Fruit fly (Drosophila melanogaster) whole organism, embryonic: Measurements from ENCODE around the gene Trhn.

ENCODE experiments used
- Abd-B ChIP-seq: fragments of 200-800 bp; sonication (Bioruptor generic); optimal IDR thresholded peaks from 2 replicates; lab custom pipeline; 2018; ENCODE audit warnings: missing biosample characterization, mild to moderate bottlenecking, missing genetic modification characterization, moderate library complexity
- Atf3 ChIP-seq: fragments of 200-800 bp; sonication (Bioruptor generic); optimal IDR thresholded peaks from 3 replicates; lab custom pipeline; 2016; ENCODE audit warnings: missing biosample characterization, missing genetic modification characterization
- Atf6 ChIP-seq: fragments of 200-800 bp; sonication (Bioruptor generic); IDR thresholded peaks from 2 replicates; pipeline ENCODE4 v1.3.6; 2022; ENCODE audit warnings: missing biosample characterization, missing genetic modification characterization
- CG10267 ChIP-seq: fragments of 200-800 bp; sonication (Bioruptor generic); optimal IDR thresholded peaks from 2 replicates; lab custom pipeline; 2018; ENCODE audit warnings: missing biosample characterization, mild to moderate bottlenecking, missing genetic modification characterization, moderate library complexity
- CG11398 ChIP-seq: fragments of 200-800 bp; sonication (Bioruptor generic); optimal IDR thresholded peaks from 2 replicates; lab custom pipeline; 2016; ENCODE audit warnings: missing biosample characterization, missing genetic modification characterization
- CG12236 ChIP-seq: fragments of 200-800 bp; sonication (Bioruptor generic); optimal IDR thresholded peaks from 2 replicates; lab custom pipeline; 2016; ENCODE audit warnings: missing biosample characterization, missing genetic modification characterization
- CG12769 ChIP-seq: fragments of 200-800 bp; sonication (Bioruptor generic); optimal IDR thresholded peaks from 2 replicates; lab custom pipeline; 2019; ENCODE audit warnings: missing biosample characterization, mild to moderate bottlenecking, missing genetic modification characterization, moderate library complexity
- CG13775 ChIP-seq: fragments of 200-800 bp; sonication (Bioruptor generic); optimal IDR thresholded peaks from 3 replicates; lab custom pipeline; 2017; ENCODE audit warnings: missing biosample characterization, mild to moderate bottlenecking, missing genetic modification characterization
- CG14667 ChIP-seq: fragments of 200-800 bp; sonication (Bioruptor generic); IDR thresholded peaks from 2 replicates; pipeline ENCODE4 v1.3.6; 2022; ENCODE audit warnings: missing biosample characterization, missing genetic modification characterization
- CG16815 ChIP-seq: fragments of 200-800 bp; sonication (Bioruptor generic); optimal IDR thresholded peaks from 3 replicates; lab custom pipeline; 2017; ENCODE audit warnings: missing biosample characterization, mild to moderate bottlenecking, missing genetic modification characterization
- CG16863 ChIP-seq: fragments of 200-800 bp; sonication (Bioruptor generic); optimal IDR thresholded peaks from 3 replicates; lab custom pipeline; 2016; ENCODE audit warnings: missing biosample characterization, missing genetic modification characterization
- CG31441 ChIP-seq: fragments of 200-800 bp; sonication (Bioruptor generic); IDR thresholded peaks from 2 replicates; pipeline ENCODE4 v1.3.6; 2022; ENCODE audit warnings: missing biosample characterization, missing genetic modification characterization
- CG32767 ChIP-seq: fragments of 200-800 bp; sonication (Bioruptor generic); IDR thresholded peaks from 2 replicates; pipeline ENCODE4 v1.3.6; 2022; ENCODE audit warnings: missing biosample characterization, missing genetic modification characterization
- CG34376 ChIP-seq: fragments of 200-800 bp; sonication (Bioruptor generic); optimal IDR thresholded peaks from 2 replicates; lab custom pipeline; 2018; ENCODE audit warnings: missing biosample characterization, mild to moderate bottlenecking, missing genetic modification characterization
- CG6791 ChIP-seq: fragments of 200-800 bp; sonication (Bioruptor generic); IDR thresholded peaks from 3 replicates; pipeline ENCODE4 v1.3.6; 2022; ENCODE audit warnings: missing biosample characterization, missing genetic modification characterization; ENCODE audit not compliant: partially characterized antibody
- CG7271 ChIP-seq: fragments of 200-800 bp; sonication (Bioruptor generic); optimal IDR thresholded peaks from 2 replicates; lab custom pipeline; 2018; ENCODE audit warnings: missing biosample characterization, mild to moderate bottlenecking, missing genetic modification characterization, moderate library complexity
- CG7556 ChIP-seq: fragments of 200-800 bp; sonication (Bioruptor generic); optimal IDR thresholded peaks from 2 replicates; lab custom pipeline; 2017; ENCODE audit warnings: missing biosample characterization, mild to moderate bottlenecking, missing genetic modification characterization
- CG7928 ChIP-seq: fragments of 200-800 bp; sonication (Bioruptor generic); optimal IDR thresholded peaks from 2 replicates; lab custom pipeline; 2017; ENCODE audit warnings: missing biosample characterization, mild to moderate bottlenecking, missing genetic modification characterization
- CG8290 ChIP-seq, 3 experiments: fragments of 200-800 bp; sonication (Bioruptor generic); optimal IDR thresholded peaks; 2 replicates each; lab custom pipeline; 2016 to 2019; ENCODE audit warnings: missing biosample characterization in 3 of 3, missing genetic modification characterization in 3 of 3, mild to moderate bottlenecking in 2 of 3, moderate library complexity in 1 of 3
- CG9609 ChIP-seq: fragments of 200-800 bp; sonication (Bioruptor generic); optimal IDR thresholded peaks from 3 replicates; lab custom pipeline; 2016; ENCODE audit warnings: missing biosample characterization, missing genetic modification characterization
- D ChIP-seq, 2 experiments: fragments of 200-800 bp in 1 of 2; fragments of >200 bp in 1 of 2; sonication (Bioruptor generic) in 1 of 2; optimal IDR thresholded peaks; 2 replicates in 1 of 2; 3 replicates in 1 of 2; lab custom pipeline; 2017; ENCODE audit warnings: mild to moderate bottlenecking in 1 of 2, missing biosample characterization in 1 of 2, missing genetic modification characterization in 1 of 2, missing genetic modification reagents in 1 of 2
- Eip74EF ChIP-seq, 2 experiments: fragments of 200-800 bp in 1 of 2; fragments of >200 bp in 1 of 2; sonication (Bioruptor generic) in 1 of 2; optimal IDR thresholded peaks; 2 replicates each; lab custom pipeline; 2017 to 2019; ENCODE audit warnings: missing biosample characterization in 2 of 2, missing genetic modification characterization in 2 of 2, mild to moderate bottlenecking in 1 of 2, moderate library complexity in 1 of 2
- HHEX ChIP-seq: fragments of 200-800 bp; sonication (Bioruptor generic); optimal IDR thresholded peaks from 3 replicates; lab custom pipeline; 2017; ENCODE audit warnings: missing biosample characterization, mild to moderate bottlenecking, missing genetic modification characterization, missing genetic modification reagents
- Med ChIP-seq: fragments of 200-800 bp; sonication (Bioruptor generic); peaks from one replicate; lab custom pipeline; 2016; ENCODE audit warnings: missing biosample characterization, missing genetic modification characterization, mild to moderate bottlenecking, inconsistent platforms, moderate library complexity
- Meics ChIP-seq: fragments of 200-800 bp; sonication (Bioruptor generic); optimal IDR thresholded peaks from 2 replicates; lab custom pipeline; 2017; ENCODE audit warnings: missing biosample characterization, mild to moderate bottlenecking, missing genetic modification characterization
- Sox100B ChIP-seq: fragments of 200-800 bp; sonication (Bioruptor generic); optimal IDR thresholded peaks from 3 replicates; lab custom pipeline; 2018; ENCODE audit warnings: missing biosample characterization, mild to moderate bottlenecking, missing genetic modification characterization
- Sox102F ChIP-seq: fragments of 200-800 bp; sonication (Bioruptor generic); optimal IDR thresholded peaks from 2 replicates; lab custom pipeline; 2018; ENCODE audit warnings: missing biosample characterization, mild to moderate bottlenecking, missing genetic modification characterization, moderate library complexity
- Sry-δ ChIP-seq: fragments of 200-800 bp; sonication (Bioruptor generic); optimal IDR thresholded peaks from 2 replicates; lab custom pipeline; 2016; ENCODE audit warnings: missing biosample characterization, missing genetic modification characterization
- Vsx1 ChIP-seq: fragments of 200-800 bp; sonication (Bioruptor generic); optimal IDR thresholded peaks from 2 replicates; lab custom pipeline; 2017; ENCODE audit warnings: missing biosample characterization, mild to moderate bottlenecking, missing genetic modification characterization, missing genetic modification reagents
- ara ChIP-seq: fragments of 200-800 bp; sonication (Bioruptor generic); IDR thresholded peaks from 2 replicates; pipeline ENCODE4 v1.3.6; 2022; ENCODE audit warnings: missing biosample characterization, missing genetic modification characterization
- cas ChIP-seq: fragments of 200-800 bp; sonication (Bioruptor generic); IDR thresholded peaks from 2 replicates; pipeline ENCODE4 v1.3.6; 2022; ENCODE audit warnings: missing biosample characterization, missing genetic modification characterization
- chinmo ChIP-seq: fragments of 200-800 bp; sonication (Bioruptor generic); IDR thresholded peaks from 4 replicates; pipeline ENCODE4 v1.3.6; 2022; ENCODE audit warnings: missing biosample characterization, missing genetic modification characterization; ENCODE audit not compliant: partially characterized antibody
- cwo ChIP-seq: fragments of 200-800 bp; sonication (Bioruptor generic); optimal IDR thresholded peaks from 3 replicates; lab custom pipeline; 2017; ENCODE audit warnings: missing biosample characterization, missing genetic modification characterization, mild to moderate bottlenecking, moderate library complexity, missing genetic modification reagents
- dimm ChIP-seq: fragments of 200-800 bp; sonication (Bioruptor generic); IDR thresholded peaks from 2 replicates; pipeline ENCODE4 v1.3.6; 2022; ENCODE audit warnings: missing biosample characterization, missing genetic modification characterization
- gfzf ChIP-seq: fragments of 200-800 bp; sonication (Bioruptor generic); optimal IDR thresholded peaks from 2 replicates; lab custom pipeline; 2016; ENCODE audit warnings: missing biosample characterization, mild to moderate bottlenecking, missing genetic modification characterization, moderate library complexity
- gt ChIP-seq: fragments of 200-800 bp; sonication (Bioruptor generic); IDR thresholded peaks from 2 replicates; pipeline ENCODE4 v1.3.6; 2022; ENCODE audit warnings: missing biosample characterization, missing genetic modification characterization
- hb ChIP-seq: fragments of 200-800 bp; sonication (Bioruptor generic); IDR thresholded peaks from 3 replicates; pipeline ENCODE4 v1.3.6; 2022; ENCODE audit warnings: missing biosample characterization, missing genetic modification characterization; ENCODE audit not compliant: partially characterized antibody
- kay ChIP-seq: fragments of 200-800 bp; sonication (Bioruptor generic); optimal IDR thresholded peaks from 2 replicates; lab custom pipeline; 2016; ENCODE audit warnings: missing biosample characterization, missing genetic modification characterization
- klu ChIP-seq: fragments of 200-800 bp; sonication (Bioruptor generic); IDR thresholded peaks from 2 replicates; pipeline ENCODE4 v1.3.6; 2022; ENCODE audit warnings: missing biosample characterization, missing genetic modification characterization
- lmd ChIP-seq: fragments of 200-800 bp; sonication (Bioruptor generic); IDR thresholded peaks from 2 replicates; pipeline ENCODE4 v1.3.6; 2022; ENCODE audit warnings: missing biosample characterization, missing genetic modification characterization
- mam ChIP-seq: fragments of 200-800 bp; sonication (Bioruptor generic); optimal IDR thresholded peaks from 3 replicates; lab custom pipeline; 2016; ENCODE audit warnings: missing biosample characterization, missing genetic modification characterization
- mld ChIP-seq: fragments of 200-800 bp; sonication (Bioruptor generic); IDR thresholded peaks from 3 replicates; pipeline ENCODE4 v1.3.6; 2022; ENCODE audit warnings: missing biosample characterization, missing genetic modification characterization; ENCODE audit not compliant: partially characterized antibody
- pzg ChIP-seq: fragments of 200-800 bp; sonication (Bioruptor generic); optimal IDR thresholded peaks from 3 replicates; lab custom pipeline; 2018; ENCODE audit warnings: missing biosample characterization, mild to moderate bottlenecking, missing genetic modification characterization, moderate library complexity
- sima ChIP-seq: fragments of 200-800 bp; sonication (Bioruptor generic); optimal IDR thresholded peaks from 2 replicates; lab custom pipeline; 2016; ENCODE audit warnings: missing biosample characterization, missing genetic modification characterization
- wek ChIP-seq: fragments of 200-800 bp; sonication (Bioruptor generic); optimal IDR thresholded peaks from 3 replicates; lab custom pipeline; 2018; ENCODE audit warnings: missing biosample characterization, mild to moderate bottlenecking, missing genetic modification characterization, moderate library complexity
- zen ChIP-seq: fragments of 200-800 bp; sonication (Bioruptor generic); optimal IDR thresholded peaks from 3 replicates; lab custom pipeline; 2018; ENCODE audit warnings: missing biosample characterization, mild to moderate bottlenecking, missing genetic modification characterization, moderate library complexity

The Trhn gene

dm6 chr3L:1195868-1196552 lies 3.0 kb upstream of the Trhn start, which contains the start of gene Aplip1 (continued):
- TF ChIP-seq klu (no peak), CG10267 (tag; lab: Kevin White, UChicago) (no peak), D (optimal IDR thresholded peaks at IDR 0.05; lab: Kevin White, UChicago) (no peak), D (GFP tag; optimal IDR thresholded peaks at IDR 0.05; lab: Kevin White, UChicago) (no peak), CG34376 (GFP tag; lab: Kevin White, UChicago) (no peak), CG16863 (GFP tag; lab: Kevin White, UChicago) (no peak), CG7928 (GFP tag; lab: Kevin White, UChicago) (no peak), CG12236 (GFP tag; lab: Kevin White, UChicago) (no peak), hb (no peak), CG7556 (no peak), CG12769 (tag; lab: Kevin White, UChicago) (no peak), CG11398 (GFP tag; lab: Kevin White, UChicago) (no peak), CG16815 (no peak), sima (GFP tag; lab: Kevin White, UChicago) (no peak), gfzf (GFP tag; lab: Kevin White, UChicago) (no peak), Meics (GFP tag; lab: Kevin White, UChicago) (peak; percentile 31), CG32767 (GFP tag; lab: Robert Waterston, UW) (no peak), Med (GFP tag; lab: Kevin White, UChicago) (peak; percentile 82), CG8290 (GFP tag; optimal IDR thresholded peaks at IDR 0.05; lab: Kevin White, UChicago) (no peak), CG8290 (tag; optimal IDR thresholded peaks at IDR 0.05; lab: Kevin White, UChicago) (no peak), Atf6 (GFP tag; lab: Robert Waterston, UW) (no peak), kay (GFP tag; lab: Kevin White, UChicago) (no peak), ara (no peak), mam (GFP tag; lab: Kevin White, UChicago) (peak; percentile 50), gt (no peak), CG13775 (no peak), CG7271 (tag; lab: Kevin White, UChicago) (no peak), HHEX (no peak), lmd (GFP tag; lab: Robert Waterston, UW) (no peak), CG9609 (GFP tag; lab: Kevin White, UChicago) (no peak), wek (GFP tag; lab: Kevin White, UChicago) (no peak), chinmo (GFP tag; lab: Robert Waterston, UW) (no peak), CG31441 (GFP tag; lab: Robert Waterston, UW) (no peak), Sox102F (GFP tag; lab: Kevin White, UChicago) (no peak)

- TF ChIP-seq dimm (no peak), hb (0 out of 3 replicates have a peak, but pooled peaks have one; percentile 41)
Measured at dm6 chr3L:1195202-1195601, 2.2 kb upstream of the Trhn start, which contains the start of gene LysX. LysX (minus strand) TSS chr3L:1195302.

dm6 chr3L:1188936-1189659 lies 3.9 kb downstream of the Trhn start, which contains the start of gene CG13912:
CG13912 (plus strand) TSS chr3L:1189588.
- TF ChIP-seq Sox100B (GFP tag; lab: Kevin White, UChicago), result no peak
- no peak for TF ChIP-seq zen (tag; lab: Kevin White, UChicago)
- no peak for TF ChIP-seq cas (GFP tag; lab: Robert Waterston, UW)
- peak; percentile 18 for TF ChIP-seq Vsx1 (GFP tag; lab: Kevin White, UChicago)
- TF ChIP-seq Eip74EF (GFP tag; optimal IDR thresholded peaks at IDR 0.05; lab: Kevin White, UChicago), result peak in 1 of 2 experiments; percentile 39
- no peak for TF ChIP-seq CG14667 (GFP tag; lab: Robert Waterston, UW)
- TF ChIP-seq Atf3 (GFP tag; lab: Kevin White, UChicago), result no peak
- no peak for TF ChIP-seq Sry-δ (GFP tag; lab: Kevin White, UChicago)
- TF ChIP-seq pzg (GFP tag; lab: Kevin White, UChicago), result peak; percentile 11
- TF ChIP-seq CG16815, result no peak
- peak; percentile 60 for TF ChIP-seq cwo (GFP tag; lab: Kevin White, UChicago)
- peak; percentile 10 for TF ChIP-seq Abd-B (GFP tag; lab: Kevin White, UChicago)
- TF ChIP-seq mld, result no peak
- TF ChIP-seq CG6791 (GFP tag; lab: Robert Waterston, UW), result peak; percentile 45; the same call in 1 of the 3 replicates
